Fruit fly (Drosophila melanogaster) whole organism, prepupa: ENCODE results near the gene CG16998.

ENCODE experiments used
- Blimp-1 ChIP-seq: fragments of 200-800 bp; sonication (Bioruptor generic); optimal IDR thresholded peaks from 3 replicates; lab custom pipeline; 2017; ENCODE audit warnings: missing biosample characterization, missing genetic modification characterization, mild to moderate bottlenecking, moderate library complexity, missing genetic modification reagents
- CG10631 ChIP-seq: fragments of 200-800 bp; sonication (Bioruptor generic); optimal IDR thresholded peaks from 2 replicates; lab custom pipeline; 2016; ENCODE audit warnings: missing biosample characterization, missing genetic modification characterization
- CG10669 ChIP-seq: fragments of 200-800 bp; sonication (Bioruptor generic); optimal IDR thresholded peaks from 3 replicates; lab custom pipeline; 2018; ENCODE audit warnings: missing biosample characterization, mild to moderate bottlenecking, missing genetic modification characterization, moderate library complexity
- CG11762 ChIP-seq: fragments of 200-800 bp; sonication (Bioruptor generic); optimal IDR thresholded peaks from 3 replicates; lab custom pipeline; 2016; ENCODE audit warnings: missing biosample characterization, missing genetic modification characterization; ENCODE audit not compliant: insufficient read depth
- CG15336 ChIP-seq: fragments of 200-800 bp; sonication (Bioruptor generic); IDR thresholded peaks from 2 replicates; pipeline ENCODE4 v1.3.6; 2022; ENCODE audit warnings: missing biosample characterization, missing genetic modification characterization
- CG3032 ChIP-seq: fragments of 200-800 bp; optimal IDR thresholded peaks from 2 replicates; lab custom pipeline; 2019; ENCODE audit warnings: missing biosample characterization, mild to moderate bottlenecking, missing genetic modification characterization, moderate library complexity
- CG32006 ChIP-seq: fragments of 200-800 bp; sonication (Bioruptor generic); optimal IDR thresholded peaks from 3 replicates; lab custom pipeline; 2017; ENCODE audit warnings: missing biosample characterization, mild to moderate bottlenecking, missing genetic modification characterization
- CG34406 ChIP-seq: fragments of 200-800 bp; sonication (Bioruptor generic); optimal IDR thresholded peaks from 3 replicates; lab custom pipeline; 2016; ENCODE audit warnings: missing biosample characterization, missing genetic modification characterization
- CG4318 ChIP-seq: fragments of 200-800 bp; sonication (Bioruptor generic); optimal IDR thresholded peaks from 3 replicates; lab custom pipeline; 2017; ENCODE audit warnings: missing biosample characterization, mild to moderate bottlenecking, missing genetic modification characterization
- CG6163 ChIP-seq: fragments of 200-800 bp; sonication (Bioruptor generic); IDR thresholded peaks from 3 replicates; pipeline ENCODE4 v1.3.6; 2022; ENCODE audit warnings: missing biosample characterization, missing genetic modification characterization
- CG6808 ChIP-seq: fragments of 200-800 bp; sonication (Bioruptor generic); optimal IDR thresholded peaks from 3 replicates; lab custom pipeline; 2017; ENCODE audit warnings: missing biosample characterization, missing genetic modification characterization, mild to moderate bottlenecking, moderate library complexity, missing genetic modification reagents
- CG6854 ChIP-seq: fragments of 200-800 bp; sonication (Bioruptor generic); optimal IDR thresholded peaks from 2 replicates; lab custom pipeline; 2017; ENCODE audit warnings: missing biosample characterization, mild to moderate bottlenecking, missing genetic modification characterization
- CG7368 ChIP-seq: fragments of 200-800 bp; sonication (Bioruptor generic); optimal IDR thresholded peaks from 3 replicates; lab custom pipeline; 2016; ENCODE audit warnings: missing biosample characterization, missing genetic modification characterization
- CG8632 ChIP-seq: fragments of 200-800 bp; sonication (Bioruptor generic); optimal IDR thresholded peaks from 3 replicates; lab custom pipeline; 2016; ENCODE audit warnings: missing biosample characterization, missing genetic modification characterization
- CG9139 ChIP-seq: fragments of 200-800 bp; sonication (Bioruptor generic); optimal IDR thresholded peaks from 3 replicates; lab custom pipeline; 2017; ENCODE audit warnings: missing biosample characterization, mild to moderate bottlenecking, missing genetic modification characterization
- Eip78C ChIP-seq: fragments of 200-800 bp; sonication (Bioruptor generic); peaks from one replicate; lab custom pipeline; 2016; ENCODE audit warnings: missing biosample characterization, missing genetic modification characterization
- Eip93F ChIP-seq: fragments of 200-800 bp; sonication (Bioruptor generic); optimal IDR thresholded peaks from 2 replicates; lab custom pipeline; 2016; ENCODE audit warnings: missing biosample characterization, mild to moderate bottlenecking, missing genetic modification characterization
- Ets96B ChIP-seq: fragments of 200-800 bp; optimal IDR thresholded peaks from 2 replicates; lab custom pipeline; 2019; ENCODE audit warnings: missing biosample characterization, mild to moderate bottlenecking, missing genetic modification characterization, moderate library complexity
- Hr38 ChIP-seq: sonication (Bioruptor generic); optimal IDR thresholded peaks from 2 replicates; lab custom pipeline; 2016; ENCODE audit warnings: missing biosample characterization, missing genetic modification characterization
- Hr39 ChIP-seq: fragments of 200-800 bp; sonication (Bioruptor generic); optimal IDR thresholded peaks from 2 replicates; lab custom pipeline; 2016; ENCODE audit warnings: missing biosample characterization, missing genetic modification characterization
- Hr4 ChIP-seq: fragments of 200-800 bp; sonication (Bioruptor generic); optimal IDR thresholded peaks from 3 replicates; lab custom pipeline; 2016; ENCODE audit warnings: missing biosample characterization, missing genetic modification characterization
- Lpt ChIP-seq: fragments of 200-800 bp; sonication (Bioruptor generic); optimal IDR thresholded peaks from 3 replicates; lab custom pipeline; 2016; ENCODE audit warnings: missing biosample characterization, missing genetic modification characterization
- OdsH ChIP-seq: fragments of 200-800 bp; sonication (Bioruptor generic); optimal IDR thresholded peaks from 3 replicates; lab custom pipeline; 2016; ENCODE audit warnings: missing biosample characterization, missing genetic modification characterization
- Smox ChIP-seq: fragments of 200-800 bp; sonication (Bioruptor generic); optimal IDR thresholded peaks from 3 replicates; lab custom pipeline; 2016; ENCODE audit warnings: missing biosample characterization, missing genetic modification characterization
- Sox102F ChIP-seq: fragments of 200-800 bp; sonication (Bioruptor generic); optimal IDR thresholded peaks from 2 replicates; lab custom pipeline; 2016; ENCODE audit warnings: missing biosample characterization, mild to moderate bottlenecking, missing genetic modification characterization
- Sox14 ChIP-seq: fragments of 200-800 bp; sonication (Bioruptor generic); optimal IDR thresholded peaks from 3 replicates; lab custom pipeline; 2016; ENCODE audit warnings: missing biosample characterization, missing genetic modification characterization
- Sox15 ChIP-seq: fragments of 200-800 bp; sonication (Bioruptor generic); optimal IDR thresholded peaks from 3 replicates; lab custom pipeline; 2016; ENCODE audit warnings: missing biosample characterization, missing genetic modification characterization
- achi ChIP-seq: fragments of 200-800 bp; sonication (Bioruptor generic); optimal IDR thresholded peaks from 3 replicates; lab custom pipeline; 2016; ENCODE audit warnings: missing biosample characterization, missing genetic modification characterization
- acj6 ChIP-seq: fragments of 200-800 bp; sonication (Bioruptor generic); optimal IDR thresholded peaks from 3 replicates; lab custom pipeline; 2016; ENCODE audit warnings: missing biosample characterization, missing genetic modification characterization
- dsx ChIP-seq: fragments of 200-800 bp; optimal IDR thresholded peaks from 3 replicates; lab custom pipeline; 2019; ENCODE audit warnings: missing biosample characterization, mild to moderate bottlenecking, missing genetic modification characterization, moderate library complexity; ENCODE audit not compliant: poor library complexity, severe bottlenecking
- eg ChIP-seq: fragments of 200-800 bp; sonication (Bioruptor generic); IDR thresholded peaks from 3 replicates; pipeline ENCODE4 v1.3.6; 2022; ENCODE audit warnings: missing biosample characterization, missing genetic modification characterization
- fd85E ChIP-seq: fragments of 200-800 bp; sonication (Bioruptor generic); optimal IDR thresholded peaks from 3 replicates; lab custom pipeline; 2016; ENCODE audit warnings: missing biosample characterization, missing genetic modification characterization
- pdm3 ChIP-seq: fragments of 200-800 bp; sonication (Bioruptor generic); optimal IDR thresholded peaks from 3 replicates; lab custom pipeline; 2016; ENCODE audit warnings: missing biosample characterization, missing genetic modification characterization
- salr ChIP-seq, 2 experiments: fragments of 200-800 bp; sonication (Bioruptor generic); optimal IDR thresholded peaks; 3 replicates each; lab custom pipeline; 2016 to 2018; ENCODE audit warnings: missing biosample characterization in 2 of 2, missing genetic modification characterization in 2 of 2, mild to moderate bottlenecking in 1 of 2
- spab ChIP-seq: fragments of 200-800 bp; sonication (Bioruptor generic); optimal IDR thresholded peaks from 2 replicates; lab custom pipeline; 2017; ENCODE audit warnings: missing biosample characterization, mild to moderate bottlenecking, missing genetic modification characterization, missing genetic modification reagents
- svp ChIP-seq: fragments of 200-800 bp; sonication (Bioruptor generic); peaks from one replicate; lab custom pipeline; 2016; ENCODE audit warnings: missing biosample characterization, missing genetic modification characterization

CG16998 gene

DNA sequence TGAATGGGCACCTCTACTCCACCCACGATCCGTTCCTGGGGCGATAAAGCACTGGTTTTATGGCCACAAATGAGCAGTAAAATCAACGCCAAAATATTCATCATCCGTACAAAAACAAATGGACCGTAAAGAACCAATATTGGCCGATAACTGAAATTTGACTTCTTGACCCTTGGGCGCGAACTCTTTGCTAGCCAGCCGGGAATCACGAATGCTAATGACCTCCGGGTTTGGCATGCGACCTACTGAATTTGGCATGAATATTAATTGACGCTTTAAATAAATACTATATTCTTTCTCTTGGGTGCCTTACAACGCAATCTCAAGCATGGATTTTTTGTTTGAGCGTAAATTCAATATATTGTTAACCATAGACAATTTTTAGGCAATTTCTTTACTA is at the start of gene CG16998:
CG16998 (minus strand) TSS at position 101 of the 400 bp plus-strand sequence.
- TF ChIP-seq acj6 (GFP tag; lab: Kevin White, UChicago) (no peak), CG11762 (GFP tag; lab: Kevin White, UChicago) (no peak), Blimp-1 (no peak), Eip78C (GFP tag; lab: Kevin White, UChicago) (no peak)

DNA sequence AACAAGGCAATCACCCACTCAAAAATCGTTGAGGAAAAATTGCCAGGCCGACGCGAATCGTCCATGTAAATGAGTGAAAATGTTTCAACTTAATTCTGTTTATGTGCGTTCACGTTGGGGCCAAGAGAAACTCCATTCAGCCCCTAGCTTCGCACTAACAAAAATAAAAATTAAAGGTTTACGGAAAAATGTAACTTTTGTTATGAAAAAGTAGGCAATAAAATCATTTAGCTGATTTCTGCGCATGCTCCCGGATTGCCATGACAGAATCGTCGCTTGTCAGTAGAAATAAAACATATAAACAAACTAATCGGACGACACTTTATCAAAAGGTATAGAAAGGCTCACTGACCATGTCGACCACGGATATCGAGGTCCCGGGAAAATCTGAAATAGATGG is 43.5 kb upstream of the CG16998 start, which contains the start of gene mmm:
mmm (plus strand) TSS at position 301 of the 400 bp plus-strand sequence.
- TF ChIP-seq fd85E (no peak), acj6 (GFP tag; lab: Kevin White, UChicago) (no peak), svp (GFP tag; lab: Kevin White, UChicago) (no peak), CG10669 (GFP tag; lab: Kevin White, UChicago) (no peak), CG10631 (GFP tag; lab: Kevin White, UChicago) (no peak), CG9139 (GFP tag; lab: Kevin White, UChicago) (no peak), CG11762 (GFP tag; lab: Kevin White, UChicago) (no peak), CG32006 (GFP tag; lab: Kevin White, UChicago) (no peak), CG6854 (no peak), CG7368 (GFP tag; lab: Kevin White, UChicago) (no peak), Eip78C (GFP tag; lab: Kevin White, UChicago) (no peak), Lpt (no peak), pdm3 (GFP tag; lab: Kevin White, UChicago) (no peak), Hr39 (GFP tag; lab: Kevin White, UChicago) (no peak)

DNA sequence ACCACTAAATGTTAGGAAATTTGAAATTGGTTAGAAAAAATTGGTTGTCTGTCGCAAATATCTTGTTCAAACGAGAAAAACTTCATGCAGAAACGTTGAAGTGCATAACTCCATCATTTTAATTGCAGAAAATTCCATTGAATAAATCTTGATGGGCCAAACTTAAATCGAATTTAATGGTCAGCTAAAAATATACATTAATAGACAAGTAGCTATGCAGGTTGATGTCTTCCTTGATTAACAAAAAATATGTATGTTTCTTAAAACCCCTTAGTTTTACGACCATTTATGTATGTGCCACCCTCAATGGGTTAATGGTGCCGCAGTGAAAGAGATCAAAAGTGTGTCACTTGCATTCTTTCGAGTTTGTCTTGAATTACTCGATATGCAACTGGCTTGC is 33.3 kb upstream of the CG16998 start:
- peak; percentile 20 for TF ChIP-seq CG32006 (GFP tag; lab: Kevin White, UChicago)
- TF ChIP-seq Eip78C (GFP tag; lab: Kevin White, UChicago), result peak; percentile 65
- peak; percentile 1 for TF ChIP-seq achi (GFP tag; lab: Kevin White, UChicago)
- TF ChIP-seq Smox (GFP tag; lab: Kevin White, UChicago), result peak; percentile 19
- TF ChIP-seq Sox102F (GFP tag; lab: Kevin White, UChicago), result no peak
- TF ChIP-seq Sox15 (GFP tag; lab: Kevin White, UChicago), result peak; percentile 3
- TF ChIP-seq OdsH (GFP tag; lab: Kevin White, UChicago), result peak; percentile 7
- peak; percentile 4 for TF ChIP-seq CG34406 (GFP tag; lab: Kevin White, UChicago)
- TF ChIP-seq CG6808 (GFP tag; lab: Kevin White, UChicago), result no peak
- TF ChIP-seq svp (GFP tag; lab: Kevin White, UChicago), result peak; percentile 77

DNA sequence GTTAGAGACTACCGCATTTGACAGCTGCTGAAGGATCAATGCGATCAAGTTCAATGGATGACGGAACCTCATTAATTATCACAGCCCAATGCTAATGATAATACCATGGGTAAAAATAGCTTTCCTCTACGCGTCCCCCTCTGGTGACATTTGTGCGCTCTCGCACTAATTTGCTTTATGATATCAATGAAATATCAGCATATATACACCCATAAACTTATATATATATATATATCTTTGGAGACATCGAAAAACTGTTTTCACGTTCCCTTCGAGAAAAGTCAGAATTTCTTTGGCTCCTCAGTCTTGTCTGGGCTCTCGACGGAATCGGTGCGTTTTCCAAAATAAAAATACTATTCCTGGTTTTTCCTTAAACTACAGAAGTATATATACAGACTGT is 22.7 kb upstream of the CG16998 start, which contains the start of gene frac:
frac (plus strand) TSS at position 301 of the 400 bp plus-strand sequence.
- TF ChIP-seq dsx (GFP tag; lab: Kevin White, UChicago), result no peak
- no peak for TF ChIP-seq Sox102F (GFP tag; lab: Kevin White, UChicago)
- no peak for TF ChIP-seq eg (GFP tag; lab: Robert Waterston, UW)
- TF ChIP-seq CG7368 (GFP tag; lab: Kevin White, UChicago), result no peak
- no peak for TF ChIP-seq spab
- no peak for TF ChIP-seq svp (GFP tag; lab: Kevin White, UChicago)
- TF ChIP-seq CG3032, result no peak
- TF ChIP-seq Hr38 (GFP tag; lab: Kevin White, UChicago), result no peak
- no peak for TF ChIP-seq Eip93F (GFP tag; lab: Kevin White, UChicago)
- TF ChIP-seq Sox15 (GFP tag; lab: Kevin White, UChicago), result no peak

DNA sequence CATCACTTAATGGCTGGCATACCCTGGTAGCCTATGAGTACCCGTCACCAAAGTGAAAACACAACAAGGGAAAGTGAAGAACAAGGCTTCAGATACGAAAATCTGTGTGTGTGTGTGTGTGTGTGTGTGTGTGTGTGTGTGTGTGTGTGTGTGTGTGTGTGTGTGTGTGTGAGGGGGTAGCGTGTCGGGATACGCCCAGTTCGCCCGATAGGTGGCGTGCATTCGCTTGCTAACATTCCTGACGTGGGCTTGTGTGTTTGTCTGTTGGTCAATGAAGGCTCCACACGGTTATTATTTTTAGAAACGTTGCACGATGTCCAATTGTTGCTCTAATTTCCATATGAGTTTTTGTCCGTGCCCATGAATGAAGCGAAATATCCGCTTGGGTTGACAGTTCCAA is 20.9 kb upstream of the CG16998 start:
- TF ChIP-seq pdm3 (GFP tag; lab: Kevin White, UChicago) (no peak), CG15336 (GFP tag; lab: Robert Waterston, UW) (no peak), CG34406 (GFP tag; lab: Kevin White, UChicago) (no peak), Sox14 (GFP tag; lab: Kevin White, UChicago) (no peak), CG6854 (no peak), CG6163 (GFP tag; lab: Robert Waterston, UW) (no peak), Hr4 (GFP tag; lab: Kevin White, UChicago) (no peak), salr (GFP tag; optimal IDR thresholded peaks at IDR 0.05; lab: Kevin White, UChicago) (no peak), Ets96B (tag; lab: Kevin White, UChicago) (no peak), CG8632 (GFP tag; lab: Kevin White, UChicago) (no peak), Hr38 (GFP tag; lab: Kevin White, UChicago) (no peak), CG4318 (GFP tag; lab: Kevin White, UChicago) (no peak)
